Worm (Caenorhabditis elegans) whole organism, young adult: Measurements from ENCODE around the gene nspb-5.
A peak's percentile ranks its signal among the peaks of the same experiment; 100 is the strongest.

ENCODE experiments used
- B0261.1 ChIP-seq: sonication (generic microtip); optimal IDR thresholded peaks from 2 replicates; lab custom pipeline; 2016; ENCODE audit warnings: mild to moderate bottlenecking, missing genetic modification characterization, moderate library complexity, missing compliant biosample characterization
- F55B11.4 ChIP-seq: sonication (generic microtip); optimal IDR thresholded peaks from 2 replicates; lab custom pipeline; 2016; ENCODE audit warnings: missing compliant biosample characterization, missing genetic modification characterization, borderline replicate concordance; ENCODE audit not compliant: insufficient read depth
- Y56A3A.18 ChIP-seq: fragments of 200-800 bp; sonication (Bioruptor generic); IDR thresholded peaks from 2 replicates; pipeline ENCODE4 v1.3.6; 2022; ENCODE audit warnings: missing genetic modification reagents, missing genetic modification characterization, missing compliant biosample characterization
- Y67H2A.10 ChIP-seq: fragments of 200-800 bp; sonication (Bioruptor generic); conservative IDR thresholded peaks from 2 replicates; pipeline ENCODE4 v1.3.6; 2022; ENCODE audit warnings: missing genetic modification reagents, missing genetic modification characterization, missing compliant biosample characterization
- Y79H2A.3 ChIP-seq: fragments of 200-800 bp; sonication (Bioruptor generic); conservative IDR thresholded peaks from 2 replicates; pipeline ENCODE4 v1.3.6; 2022; ENCODE audit warnings: missing genetic modification reagents, missing genetic modification characterization, missing compliant biosample characterization
- ZK185.1 ChIP-seq: sonication (generic microtip); optimal IDR thresholded peaks from 2 replicates; lab custom pipeline; 2016; ENCODE audit warnings: mild to moderate bottlenecking, missing genetic modification characterization, missing compliant biosample characterization; ENCODE audit not compliant: poor library complexity, severe bottlenecking
- aptf-2 ChIP-seq: fragments of 200-800 bp; sonication (Bioruptor generic); conservative IDR thresholded peaks from 2 replicates; pipeline ENCODE4 v1.3.6; 2022; ENCODE audit warnings: missing genetic modification reagents, missing genetic modification characterization, missing compliant biosample characterization
- atf-7 ChIP-seq: sonication (generic microtip); optimal IDR thresholded peaks from 2 replicates; lab custom pipeline; 2017; ENCODE audit warnings: mild to moderate bottlenecking, missing genetic modification characterization, missing compliant biosample characterization
- athp-1 ChIP-seq: sonication (generic microtip); optimal IDR thresholded peaks from 2 replicates; lab custom pipeline; 2017; ENCODE audit warnings: mild to moderate bottlenecking, missing genetic modification characterization, missing compliant biosample characterization
- attf-5 ChIP-seq: fragments of 200-800 bp; sonication (Bioruptor generic); optimal IDR thresholded peaks from 2 replicates; lab custom pipeline; 2018; ENCODE audit warnings: mild to moderate bottlenecking, missing genetic modification characterization, missing compliant biosample characterization
- cebp-1 ChIP-seq, 2 experiments: fragments of 200-800 bp in 1 of 2; sonication (Bioruptor generic) in 1 of 2; sonication (generic microtip) in 1 of 2; IDR thresholded peaks in 1 of 2; optimal IDR thresholded peaks in 1 of 2; 2 replicates each; pipeline versions ENCODE4 v1.3.6 to Lab custom; 2017 to 2022; ENCODE audit warnings: missing compliant biosample characterization in 2 of 2, missing genetic modification characterization in 2 of 2, mild to moderate bottlenecking in 1 of 2, missing genetic modification reagents in 1 of 2, moderate library complexity in 1 of 2
- cebp-2 ChIP-seq: fragments of 200-800 bp; sonication (Bioruptor generic); IDR thresholded peaks from 2 replicates; pipeline ENCODE4 v1.3.6; 2022; ENCODE audit warnings: missing genetic modification characterization, missing compliant biosample characterization
- ceh-91 ChIP-seq: fragments of 200-800 bp; sonication (Bioruptor generic); IDR thresholded peaks from 2 replicates; pipeline ENCODE4 v1.3.6; 2022; ENCODE audit warnings: missing genetic modification reagents, missing genetic modification characterization, missing compliant biosample characterization
- chd-7 ChIP-seq: sonication (generic microtip); optimal IDR thresholded peaks from 2 replicates; lab custom pipeline; 2016; ENCODE audit warnings: mild to moderate bottlenecking, missing genetic modification characterization, moderate library complexity, missing compliant biosample characterization
- egrh-3 ChIP-seq: fragments of 200-800 bp; sonication (Bioruptor generic); IDR thresholded peaks from 2 replicates; pipeline ENCODE4 v1.3.6; 2022; ENCODE audit warnings: missing genetic modification reagents, missing genetic modification characterization, missing compliant biosample characterization
- ekl-4 ChIP-seq: fragments of 200-800 bp; sonication (Bioruptor generic); IDR thresholded peaks from 2 replicates; pipeline ENCODE4 v1.3.6; 2022; ENCODE audit warnings: missing genetic modification reagents, missing genetic modification characterization, missing compliant biosample characterization
- ets-4 ChIP-seq: fragments of 200-800 bp; sonication (Bioruptor generic); optimal IDR thresholded peaks from 2 replicates; lab custom pipeline; 2018; ENCODE audit warnings: mild to moderate bottlenecking, missing genetic modification characterization, missing compliant biosample characterization
- gei-17 ChIP-seq: fragments of 200-800 bp; sonication (Bioruptor generic); optimal IDR thresholded peaks from 2 replicates; lab custom pipeline; 2018; ENCODE audit warnings: mild to moderate bottlenecking, missing genetic modification characterization, missing compliant biosample characterization
- hsf-1 ChIP-seq: fragments of 200-800 bp; sonication (Bioruptor generic); IDR thresholded peaks from 2 replicates; pipeline ENCODE4 v1.3.6; 2022; ENCODE audit warnings: missing genetic modification reagents, missing genetic modification characterization, missing compliant biosample characterization
- lag-1 ChIP-seq: fragments of 200-800 bp; sonication (Bioruptor generic); IDR thresholded peaks from 2 replicates; pipeline ENCODE4 v1.3.6; 2022; ENCODE audit warnings: missing genetic modification reagents, missing genetic modification characterization, missing compliant biosample characterization
- let-526 ChIP-seq: fragments of 200-800 bp; sonication (Bioruptor generic); IDR thresholded peaks from 2 replicates; pipeline ENCODE4 v1.3.6; 2022; ENCODE audit warnings: missing genetic modification reagents, missing genetic modification characterization, missing compliant biosample characterization
- lin-54 ChIP-seq: fragments of 200-800 bp; sonication (Bioruptor generic); optimal IDR thresholded peaks from 2 replicates; lab custom pipeline; 2018; ENCODE audit warnings: mild to moderate bottlenecking, missing genetic modification characterization, missing compliant biosample characterization
- madf-10 ChIP-seq: sonication (generic microtip); optimal IDR thresholded peaks from 2 replicates; lab custom pipeline; 2016; ENCODE audit warnings: mild to moderate bottlenecking, missing genetic modification characterization, missing compliant biosample characterization
- mel-28 ChIP-seq: sonication (generic microtip); optimal IDR thresholded peaks from 2 replicates; lab custom pipeline; 2016; ENCODE audit warnings: borderline replicate concordance, mild to moderate bottlenecking, missing genetic modification characterization, missing compliant biosample characterization
- nfya-2 ChIP-seq: fragments of 200-800 bp; sonication (Bioruptor generic); IDR thresholded peaks from 2 replicates; pipeline ENCODE4 v1.3.6; 2022; ENCODE audit warnings: missing genetic modification reagents, missing genetic modification characterization, missing compliant biosample characterization
- nhr-179 ChIP-seq: sonication (generic microtip); optimal IDR thresholded peaks from 2 replicates; lab custom pipeline; 2016; ENCODE audit warnings: mild to moderate bottlenecking, missing genetic modification characterization, missing compliant biosample characterization
- nhr-80 ChIP-seq: sonication (generic microtip); optimal IDR thresholded peaks from 2 replicates; lab custom pipeline; 2016; ENCODE audit warnings: missing genetic modification characterization, missing compliant biosample characterization
- snpc-1.3 ChIP-seq: sonication (generic microtip); optimal IDR thresholded peaks from 2 replicates; lab custom pipeline; 2017; ENCODE audit warnings: missing genetic modification characterization, mild to moderate bottlenecking, missing compliant biosample characterization, antibody characterized with exemption, moderate library complexity, missing genotype, missing genetic modification reagents; ENCODE audit not compliant: insufficient read depth
- snpc-3.4 ChIP-seq: sonication (generic microtip); optimal IDR thresholded peaks from 2 replicates; lab custom pipeline; 2017; ENCODE audit warnings: missing genetic modification characterization, mild to moderate bottlenecking, missing compliant biosample characterization, antibody characterized with exemption, moderate library complexity, missing genotype, missing genetic modification reagents
- somi-1 ChIP-seq: fragments of 200-800 bp; sonication (Bioruptor generic); optimal IDR thresholded peaks from 2 replicates; lab custom pipeline; 2018; ENCODE audit warnings: mild to moderate bottlenecking, missing genetic modification characterization, missing compliant biosample characterization
- tbx-9 ChIP-seq: sonication (generic microtip); optimal IDR thresholded peaks from 2 replicates; lab custom pipeline; 2016; ENCODE audit warnings: borderline replicate concordance, missing genetic modification characterization, inconsistent platforms, missing compliant biosample characterization
- unc-62 ChIP-seq: fragments of 150-350 bp; optimal IDR thresholded peaks from 2 replicates; lab custom pipeline; 2014; ENCODE audit warnings: missing biosample characterization, missing genetic modification reagents, missing genetic modification characterization
- zfh-2 ChIP-seq: fragments of 200-800 bp; sonication (Bioruptor generic); conservative IDR thresholded peaks from 2 replicates; pipeline ENCODE4 v1.3.6; 2022; ENCODE audit warnings: missing genetic modification reagents, missing genetic modification characterization, missing compliant biosample characterization
- ztf-26 ChIP-seq: sonication (generic microtip); optimal IDR thresholded peaks from 2 replicates; lab custom pipeline; 2017; ENCODE audit warnings: missing genetic modification characterization, missing compliant biosample characterization
- ztf-28 ChIP-seq: fragments of 200-800 bp; sonication (Bioruptor generic); IDR thresholded peaks from 2 replicates; pipeline ENCODE4 v1.3.6; 2022; ENCODE audit warnings: missing genetic modification reagents, missing genetic modification characterization, missing compliant biosample characterization

The nspb-5 gene

ce11 chrIV:6618607-6619006 is 19.8 kb downstream of the nspb-5 start (continued):
- no peak for TF ChIP-seq tbx-9
- TF ChIP-seq nfya-2: no peak
- TF ChIP-seq cebp-2 (GFP tag; lab: Robert Waterston, UW): no peak
- TF ChIP-seq mel-28 (tag; lab: Kevin White, UChicago): no peak
- no peak for TF ChIP-seq egrh-3 (GFP tag; lab: Robert Waterston, UW)
- TF ChIP-seq unc-62 (GFP tag; lab: Kevin White, UChicago): no peak
- TF ChIP-seq, all 124 proteins: peak for 6

ce11 chrIV:6621252-6621651 is 22.4 kb downstream of the nspb-5 start, which contains the start of gene C01B10.3:
Gene C01B10.3, minus strand, starts transcription at chrIV:6621352.
- TF ChIP-seq atf-7 (tag; lab: Kevin White, UChicago) (no peak), nhr-80 (tag; lab: Kevin White, UChicago) (no peak), hsf-1 (GFP tag; lab: Robert Waterston, UW) (no peak), zfh-2 (no peak), lin-54 (GFP tag; lab: Kevin White, UChicago) (no peak), nfya-2 (no peak), Y67H2A.10 (no peak), athp-1 (tag; lab: Kevin White, UChicago) (no peak), nhr-179 (no peak), madf-10 (tag; lab: Kevin White, UChicago) (no peak), ztf-26 (tag; lab: Kevin White, UChicago) (no peak), aptf-2 (GFP tag; lab: Robert Waterston, UW) (no peak)

- no peak for TF ChIP-seq Y56A3A.18 (GFP tag; lab: Robert Waterston, UW)
- no peak for TF ChIP-seq mel-28 (tag; lab: Kevin White, UChicago)
- TF ChIP-seq let-526 (GFP tag; lab: Robert Waterston, UW): no peak
- TF ChIP-seq cebp-1 (GFP tag; IDR thresholded peaks at IDR 0.05; lab: Robert Waterston, UW): peak; percentile 70
- TF ChIP-seq cebp-1 (tag; optimal IDR thresholded peaks at IDR 0.05; lab: Kevin White, UChicago): peak; percentile 89
- no peak for TF ChIP-seq ztf-28 (GFP tag; lab: Robert Waterston, UW)
- TF ChIP-seq somi-1 (GFP tag; lab: Kevin White, UChicago): peak; percentile 4
- no peak for TF ChIP-seq ZK185.1 (tag; lab: Kevin White, UChicago)
- no peak for TF ChIP-seq ekl-4 (GFP tag; lab: Robert Waterston, UW)
- no peak for TF ChIP-seq ets-4 (GFP tag; lab: Kevin White, UChicago)
- TF ChIP-seq chd-7 (tag; lab: Kevin White, UChicago): no peak
- TF ChIP-seq hsf-1 (GFP tag; lab: Robert Waterston, UW): no peak
- TF ChIP-seq gei-17 (GFP tag; lab: Kevin White, UChicago): no peak
Measured at ce11 chrIV:6622142-6622541, 23.3 kb downstream of the nspb-5 start.

ce11 chrIV:6623390-6623789 is 24.6 kb downstream of the nspb-5 start, which contains the start of gene C01B10.44:
Gene C01B10.44, plus strand, starts transcription at chrIV:6623690.
- TF ChIP-seq tbx-9 (no peak), B0261.1 (tag; lab: Kevin White, UChicago) (no peak), ceh-91 (GFP tag; lab: Robert Waterston, UW) (no peak), snpc-3.4 (tag; lab: Kevin White, UChicago) (no peak), Y79H2A.3 (GFP tag; lab: Robert Waterston, UW) (no peak), snpc-1.3 (tag; lab: Kevin White, UChicago) (no peak), F55B11.4 (tag; lab: Kevin White, UChicago) (no peak), athp-1 (tag; lab: Kevin White, UChicago) (no peak), attf-5 (GFP tag; lab: Kevin White, UChicago) (no peak), lag-1 (GFP tag; lab: Robert Waterston, UW) (no peak)
